Fruit fly (Drosophila melanogaster): ENCODE results near the gene mid.

DNA sequence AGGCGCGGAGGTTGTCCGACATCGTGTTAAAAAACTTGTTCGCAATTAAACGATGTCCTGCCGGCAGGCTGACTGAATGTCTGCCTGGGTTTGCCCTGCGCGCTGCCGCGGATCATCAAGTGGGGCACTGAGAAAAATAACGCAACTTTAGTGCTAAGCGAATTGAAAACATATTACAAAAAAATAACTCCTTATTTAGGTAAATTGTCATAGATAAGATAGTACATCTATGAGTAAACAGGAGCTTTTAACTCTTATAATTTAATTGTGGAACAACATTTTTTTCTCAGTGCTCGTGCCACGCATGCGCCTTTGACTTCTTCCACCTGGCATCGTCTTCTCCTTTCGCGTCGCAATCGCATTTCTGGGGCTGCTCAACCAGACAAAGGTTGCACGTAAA is 18.5 kb downstream of the mid start:
- TF ChIP-seq CG1621 (tag; optimal IDR thresholded peaks at IDR 0.05) (peak; percentile 71), Eip78C (GFP tag) (peak; percentile 88), Gug (GFP tag; IDR thresholded peaks at IDR 0.05) (no peak), net (GFP tag; optimal IDR thresholded peaks at IDR 0.05) (peak; percentile 48), Sox102F (GFP tag; optimal IDR thresholded peaks at IDR 0.05) (peak; percentile 63), CG8319 (GFP tag; optimal IDR thresholded peaks at IDR 0.05) (peak; percentile 58), OdsH (GFP tag; optimal IDR thresholded peaks at IDR 0.05) (peak; percentile 59), CG7368 (GFP tag; optimal IDR thresholded peaks at IDR 0.05) (peak; percentile 40)

All from whole organism, prepupa.